Worm (Caenorhabditis elegans) whole organism, midembryonic: ENCODE data around the gene ZK930.4.

Experiments
- T22C8.4 ChIP-seq: fragments of 200-800 bp; sonication (Bioruptor generic); IDR thresholded peaks from 2 replicates; pipeline ENCODE4 v1.3.6; 2022; ENCODE audit warnings: missing genetic modification characterization, missing compliant biosample characterization
- cog-1 ChIP-seq: sonication (generic microtip); optimal IDR thresholded peaks from 2 replicates; lab custom pipeline; 2016; ENCODE audit warnings: missing genetic modification characterization, missing compliant biosample characterization
- flt-1 ChIP-seq: fragments of 200-800 bp; sonication (Bioruptor generic); IDR thresholded peaks from 2 replicates; pipeline ENCODE4 v1.3.6; 2022; ENCODE audit warnings: missing genetic modification characterization, missing compliant biosample characterization
- klf-2 ChIP-seq: fragments of 200-800 bp; sonication (Bioruptor generic); conservative IDR thresholded peaks from 2 replicates; pipeline ENCODE4 v1.3.6; 2022; ENCODE audit warnings: missing genetic modification reagents, missing genetic modification characterization, missing compliant biosample characterization
- ref-1 ChIP-seq: fragments of 200-800 bp; sonication (Bioruptor generic); conservative IDR thresholded peaks from 2 replicates; pipeline ENCODE4 v1.3.6; 2022; ENCODE audit warnings: missing genetic modification reagents, missing genetic modification characterization, missing compliant biosample characterization
- tab-1 ChIP-seq: fragments of 200-800 bp; sonication (Bioruptor generic); IDR thresholded peaks from 2 replicates; pipeline ENCODE4 v1.3.6; 2022; ENCODE audit warnings: missing genetic modification characterization, missing compliant biosample characterization
- ztf-23 ChIP-seq: fragments of 200-800 bp; sonication (Bioruptor generic); IDR thresholded peaks from 2 replicates; pipeline ENCODE4 v1.3.6; 2022; ENCODE audit warnings: missing genetic modification reagents, missing genetic modification characterization, missing compliant biosample characterization
- ztf-29 ChIP-seq: fragments of 200-800 bp; sonication (Bioruptor generic); IDR thresholded peaks from 2 replicates; pipeline ENCODE4 v1.3.6; 2022; ENCODE audit warnings: missing genetic modification reagents, missing genetic modification characterization, missing compliant biosample characterization

ce11 chrII:11915770-11916554 lies 9.6 kb downstream of the ZK930.4 start, which contains the start of the genes vps-15 and hmg-12:
- TF ChIP-seq ztf-23 (no peak), tab-1 (GFP tag; lab: Robert Waterston, UW) (no peak), T22C8.4 (GFP tag; lab: Robert Waterston, UW) (no peak), cog-1 (no peak), flt-1 (GFP tag; lab: Robert Waterston, UW) (no peak), ztf-29 (GFP tag; lab: Robert Waterston, UW) (no peak), ref-1 (GFP tag; lab: Robert Waterston, UW) (no peak), klf-2 (GFP tag; lab: Robert Waterston, UW) (no peak)
